Worm (Caenorhabditis elegans) whole organism, late embryonic: ENCODE data around the gene par-5.

Source experiments
- fkh-10 ChIP-seq: fragments of 150-350 bp; optimal IDR thresholded peaks from 2 replicates; lab custom pipeline; 2014; ENCODE audit warnings: missing biosample characterization, missing genetic modification reagents, missing genetic modification characterization
- hlh-30 ChIP-seq: sonication (generic microtip); optimal IDR thresholded peaks from 2 replicates; lab custom pipeline; 2017; ENCODE audit warnings: antibody characterized with exemption, missing genetic modification characterization, missing compliant biosample characterization; ENCODE audit not compliant: insufficient read depth
- nfya-1 ChIP-seq: sonication (generic microtip); optimal IDR thresholded peaks from 2 replicates; lab custom pipeline; 2017; ENCODE audit warnings: missing genetic modification characterization, mild to moderate bottlenecking, missing compliant biosample characterization, antibody characterized with exemption, moderate library complexity
- pha-2 ChIP-seq: sonication (generic microtip); optimal IDR thresholded peaks from 2 replicates; lab custom pipeline; 2017; ENCODE audit warnings: mild to moderate bottlenecking, missing genetic modification characterization, missing compliant biosample characterization
- ttx-3 ChIP-seq: sonication (generic microtip); optimal IDR thresholded peaks from 2 replicates; lab custom pipeline; 2016; ENCODE audit warnings: missing genetic modification reagents, missing genetic modification characterization, missing compliant biosample characterization

- TF ChIP-seq nfya-1 (tag; lab: Kevin White, UChicago), result no peak
- TF ChIP-seq fkh-10 (GFP tag; lab: Kevin White, UChicago), result no peak
- TF ChIP-seq hlh-30 (tag; lab: Kevin White, UChicago), result no peak
- TF ChIP-seq pha-2 (tag; lab: Kevin White, UChicago), result no peak
- TF ChIP-seq ttx-3 (tag; lab: Kevin White, UChicago), result no peak
Observed at ce11 chrIV:11813901-11814300, 7.8 kb downstream of the par-5 start, which contains the start of gene M117.1.
